Worm (Caenorhabditis elegans) whole organism, young adult: ENCODE results near the gene irk-1.
A peak's percentile ranks its signal among the peaks of the same experiment; 100 is the strongest.

ENCODE experiments used
- C06A6.2 ChIP-seq: fragments of 200-800 bp; sonication (Bioruptor generic); conservative IDR thresholded peaks from 2 replicates; pipeline ENCODE4 v1.3.6; 2022; ENCODE audit warnings: missing genetic modification characterization, missing compliant biosample characterization
- F10E7.11 ChIP-seq: sonication (generic microtip); optimal IDR thresholded peaks from 2 replicates; lab custom pipeline; 2017; ENCODE audit warnings: mild to moderate bottlenecking, missing genetic modification characterization, moderate library complexity, missing compliant biosample characterization
- F22D6.2 ChIP-seq: sonication (generic microtip); optimal IDR thresholded peaks from 2 replicates; lab custom pipeline; 2016; ENCODE audit warnings: mild to moderate bottlenecking, missing genetic modification characterization, missing compliant biosample characterization
- F49E8.2 ChIP-seq: sonication (generic microtip); optimal IDR thresholded peaks from 3 replicates; lab custom pipeline; 2017; ENCODE audit warnings: missing genetic modification characterization, mild to moderate bottlenecking, missing compliant biosample characterization, antibody characterized with exemption, moderate library complexity; ENCODE audit not compliant: insufficient read depth
- F55B11.4 ChIP-seq: sonication (generic microtip); optimal IDR thresholded peaks from 2 replicates; lab custom pipeline; 2016; ENCODE audit warnings: missing compliant biosample characterization, missing genetic modification characterization, borderline replicate concordance; ENCODE audit not compliant: insufficient read depth
- K11D2.4 ChIP-seq: fragments of 200-800 bp; sonication (Bioruptor generic); IDR thresholded peaks from 2 replicates; pipeline ENCODE4 v1.3.6; 2022; ENCODE audit warnings: missing genetic modification reagents, missing genetic modification characterization, missing compliant biosample characterization
- T26A5.8 ChIP-seq: sonication (generic microtip); optimal IDR thresholded peaks from 2 replicates; lab custom pipeline; 2016; ENCODE audit warnings: missing genetic modification characterization, missing compliant biosample characterization
- Y53F4B.3 ChIP-seq: fragments of 200-800 bp; sonication (Bioruptor generic); IDR thresholded peaks from 2 replicates; pipeline ENCODE4 v1.3.6; 2022; ENCODE audit warnings: missing genetic modification reagents, missing genetic modification characterization, missing compliant biosample characterization
- Y53G8AR.9 ChIP-seq: fragments of 200-800 bp; sonication (Bioruptor generic); conservative IDR thresholded peaks from 2 replicates; pipeline ENCODE4 v1.3.6; 2022; ENCODE audit warnings: missing genetic modification reagents, missing genetic modification characterization, missing compliant biosample characterization
- Y56A3A.18 ChIP-seq: fragments of 200-800 bp; sonication (Bioruptor generic); IDR thresholded peaks from 2 replicates; pipeline ENCODE4 v1.3.6; 2022; ENCODE audit warnings: missing genetic modification reagents, missing genetic modification characterization, missing compliant biosample characterization
- Y79H2A.3 ChIP-seq: fragments of 200-800 bp; sonication (Bioruptor generic); conservative IDR thresholded peaks from 2 replicates; pipeline ENCODE4 v1.3.6; 2022; ENCODE audit warnings: missing genetic modification reagents, missing genetic modification characterization, missing compliant biosample characterization
- ama-1 ChIP-seq, 3 experiments: fragments of 150-350 bp in 1 of 3; sonication (generic microtip) in 2 of 3; optimal IDR thresholded peaks; 2 replicates each; lab custom pipeline; 2014 to 2018; ENCODE audit warnings: missing biosample characterization in 2 of 3, missing genetic modification characterization in 2 of 3, missing genetic modification reagents in 2 of 3
- cebp-1 ChIP-seq, 2 experiments: fragments of 200-800 bp in 1 of 2; sonication (Bioruptor generic) in 1 of 2; sonication (generic microtip) in 1 of 2; IDR thresholded peaks in 1 of 2; optimal IDR thresholded peaks in 1 of 2; 2 replicates each; pipeline versions ENCODE4 v1.3.6 to Lab custom; 2017 to 2022; ENCODE audit warnings: missing compliant biosample characterization in 2 of 2, missing genetic modification characterization in 2 of 2, mild to moderate bottlenecking in 1 of 2, missing genetic modification reagents in 1 of 2, moderate library complexity in 1 of 2
- ceh-100 ChIP-seq: fragments of 200-800 bp; sonication (Bioruptor generic); IDR thresholded peaks from 2 replicates; pipeline ENCODE4 v1.3.6; 2022; ENCODE audit warnings: missing genetic modification reagents, missing genetic modification characterization, missing compliant biosample characterization
- ceh-27 ChIP-seq: fragments of 200-800 bp; sonication (Bioruptor generic); optimal IDR thresholded peaks from 2 replicates; lab custom pipeline; 2018; ENCODE audit warnings: mild to moderate bottlenecking, missing genetic modification characterization, moderate library complexity, missing compliant biosample characterization
- ceh-58 ChIP-seq: fragments of 200-800 bp; sonication (Bioruptor generic); IDR thresholded peaks from 2 replicates; pipeline ENCODE4 v1.3.6; 2022; ENCODE audit warnings: missing genetic modification characterization, missing compliant biosample characterization
- ceh-91 ChIP-seq: fragments of 200-800 bp; sonication (Bioruptor generic); IDR thresholded peaks from 2 replicates; pipeline ENCODE4 v1.3.6; 2022; ENCODE audit warnings: missing genetic modification reagents, missing genetic modification characterization, missing compliant biosample characterization
- chd-7 ChIP-seq: sonication (generic microtip); optimal IDR thresholded peaks from 2 replicates; lab custom pipeline; 2016; ENCODE audit warnings: mild to moderate bottlenecking, missing genetic modification characterization, moderate library complexity, missing compliant biosample characterization
- dpl-1 ChIP-seq: fragments of 150-350 bp; optimal IDR thresholded peaks from 2 replicates; lab custom pipeline; 2014; ENCODE audit warnings: missing biosample characterization, missing genetic modification reagents, missing genetic modification characterization
- gei-17 ChIP-seq: fragments of 200-800 bp; sonication (Bioruptor generic); optimal IDR thresholded peaks from 2 replicates; lab custom pipeline; 2018; ENCODE audit warnings: mild to moderate bottlenecking, missing genetic modification characterization, missing compliant biosample characterization
- hsf-1 ChIP-seq: fragments of 200-800 bp; sonication (Bioruptor generic); IDR thresholded peaks from 2 replicates; pipeline ENCODE4 v1.3.6; 2022; ENCODE audit warnings: missing genetic modification reagents, missing genetic modification characterization, missing compliant biosample characterization
- lag-1 ChIP-seq: fragments of 200-800 bp; sonication (Bioruptor generic); IDR thresholded peaks from 2 replicates; pipeline ENCODE4 v1.3.6; 2022; ENCODE audit warnings: missing genetic modification reagents, missing genetic modification characterization, missing compliant biosample characterization
- let-607 ChIP-seq, 2 experiments: fragments of 200-800 bp in 1 of 2; sonication (Bioruptor generic) in 1 of 2; sonication (generic microtip) in 1 of 2; optimal IDR thresholded peaks; 2 replicates each; lab custom pipeline; 2016 to 2018; ENCODE audit warnings: mild to moderate bottlenecking in 2 of 2, missing compliant biosample characterization in 2 of 2, missing genetic modification characterization in 2 of 2, moderate library complexity in 2 of 2, missing genotype in 1 of 2
- lin-35 ChIP-seq, 3 experiments: fragments of 150-350 bp in 2 of 3; sonication (generic microtip) in 1 of 3; optimal IDR thresholded peaks; 2 replicates each; lab custom pipeline; 2014 to 2018; ENCODE audit warnings: missing biosample characterization in 3 of 3, missing genetic modification characterization in 3 of 3, missing genetic modification reagents in 3 of 3
- lin-40 ChIP-seq: sonication (generic microtip); optimal IDR thresholded peaks from 2 replicates; lab custom pipeline; 2016; ENCODE audit warnings: missing genetic modification characterization, mild to moderate bottlenecking, missing compliant biosample characterization, missing genotype, missing genetic modification reagents
- madf-10 ChIP-seq: sonication (generic microtip); optimal IDR thresholded peaks from 2 replicates; lab custom pipeline; 2016; ENCODE audit warnings: mild to moderate bottlenecking, missing genetic modification characterization, missing compliant biosample characterization
- mes-4 ChIP-seq: sonication (generic microtip); optimal IDR thresholded peaks from 2 replicates; lab custom pipeline; 2016; ENCODE audit warnings: missing genotype, missing genetic modification characterization, missing compliant biosample characterization
- nfya-2 ChIP-seq: fragments of 200-800 bp; sonication (Bioruptor generic); IDR thresholded peaks from 2 replicates; pipeline ENCODE4 v1.3.6; 2022; ENCODE audit warnings: missing genetic modification reagents, missing genetic modification characterization, missing compliant biosample characterization
- nhr-80 ChIP-seq: sonication (generic microtip); optimal IDR thresholded peaks from 2 replicates; lab custom pipeline; 2016; ENCODE audit warnings: missing genetic modification characterization, missing compliant biosample characterization
- nhr-90 ChIP-seq: sonication (generic microtip); optimal IDR thresholded peaks from 2 replicates; lab custom pipeline; 2016; ENCODE audit warnings: missing genotype, mild to moderate bottlenecking, missing genetic modification characterization, missing compliant biosample characterization
- pbrm-1 ChIP-seq: fragments of 200-800 bp; sonication (Bioruptor generic); IDR thresholded peaks from 2 replicates; pipeline ENCODE4 v1.3.6; 2022; ENCODE audit warnings: missing genetic modification reagents, missing genetic modification characterization, missing compliant biosample characterization
- rec-8 ChIP-seq, 2 experiments: sonication (generic microtip); optimal IDR thresholded peaks; 2 replicates each; lab custom pipeline; 2016; ENCODE audit warnings: mild to moderate bottlenecking in 2 of 2, missing genetic modification characterization in 2 of 2, missing genetic modification reagents in 2 of 2, missing genotype in 2 of 2, missing biosample characterization in 1 of 2, missing compliant biosample characterization in 1 of 2, moderate library complexity in 1 of 2
- repo-1 ChIP-seq: sonication (generic microtip); optimal IDR thresholded peaks from 2 replicates; lab custom pipeline; 2017; ENCODE audit warnings: mild to moderate bottlenecking, missing genetic modification characterization, missing compliant biosample characterization
- snpc-1.1 ChIP-seq: sonication (generic microtip); optimal IDR thresholded peaks from 2 replicates; lab custom pipeline; 2017; ENCODE audit warnings: missing genetic modification characterization, mild to moderate bottlenecking, missing compliant biosample characterization, antibody characterized with exemption, moderate library complexity, missing genotype, missing genetic modification reagents; ENCODE audit not compliant: insufficient read depth
- somi-1 ChIP-seq: fragments of 200-800 bp; sonication (Bioruptor generic); optimal IDR thresholded peaks from 2 replicates; lab custom pipeline; 2018; ENCODE audit warnings: mild to moderate bottlenecking, missing genetic modification characterization, missing compliant biosample characterization
- tbx-9 ChIP-seq: sonication (generic microtip); optimal IDR thresholded peaks from 2 replicates; lab custom pipeline; 2016; ENCODE audit warnings: borderline replicate concordance, missing genetic modification characterization, inconsistent platforms, missing compliant biosample characterization
- unc-130 ChIP-seq: sonication (generic microtip); optimal IDR thresholded peaks from 2 replicates; lab custom pipeline; 2016; ENCODE audit warnings: missing genetic modification reagents, missing genetic modification characterization, missing compliant biosample characterization
- unc-62 ChIP-seq: fragments of 150-350 bp; optimal IDR thresholded peaks from 2 replicates; lab custom pipeline; 2014; ENCODE audit warnings: missing biosample characterization, missing genetic modification reagents, missing genetic modification characterization
- zim-3 ChIP-seq: sonication (generic microtip); optimal IDR thresholded peaks from 2 replicates; lab custom pipeline; 2017; ENCODE audit warnings: mild to moderate bottlenecking, missing genetic modification characterization, moderate library complexity, missing compliant biosample characterization
- ztf-28 ChIP-seq: fragments of 200-800 bp; sonication (Bioruptor generic); IDR thresholded peaks from 2 replicates; pipeline ENCODE4 v1.3.6; 2022; ENCODE audit warnings: missing genetic modification reagents, missing genetic modification characterization, missing compliant biosample characterization

Gene irk-1

DNA sequence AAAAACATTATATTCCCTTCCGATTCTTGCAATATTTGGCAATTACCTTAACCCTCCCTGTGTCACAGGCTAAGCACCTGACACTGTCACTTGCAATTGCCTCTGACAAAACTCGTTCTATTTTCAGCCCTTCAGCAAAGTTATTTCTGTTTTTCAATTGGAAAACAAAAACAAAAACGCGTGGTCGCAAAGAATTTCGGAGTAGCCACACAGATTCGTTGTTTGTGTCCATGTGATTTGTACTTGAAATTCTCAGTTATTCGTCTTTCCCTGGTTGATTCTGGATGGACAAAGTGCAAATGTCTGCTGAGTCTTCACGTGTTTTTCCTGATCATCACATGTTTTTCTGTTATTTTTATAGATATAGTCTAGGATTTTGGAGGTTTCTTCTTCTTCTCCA is 42.4 kb downstream of the irk-1 start:
- TF ChIP-seq gei-17 (GFP tag; lab: Kevin White, UChicago) (peak; percentile 23), F10E7.11 (tag; lab: Kevin White, UChicago) (no peak), T26A5.8 (tag; lab: Kevin White, UChicago) (no peak), rec-8 (tag; optimal IDR thresholded peaks at IDR 0.05; lab: Kevin White, UChicago) (no peak), ceh-100 (no peak), tbx-9 (no peak), ama-1 (optimal IDR thresholded peaks at IDR 0.05; lab: Kevin White, UChicago) (no peak), ama-1 (GFP tag; optimal IDR thresholded peaks at IDR 0.05; lab: Kevin White, UChicago) (no peak), Y79H2A.3 (GFP tag; lab: Robert Waterston, UW) (no peak), F49E8.2 (tag; lab: Kevin White, UChicago) (no peak), mes-4 (tag; lab: Kevin White, UChicago) (no peak), F22D6.2 (tag; lab: Kevin White, UChicago) (no peak), chd-7 (tag; lab: Kevin White, UChicago) (no peak), lin-35 (GFP tag; optimal IDR thresholded peaks at IDR 0.05; lab: Kevin White, UChicago) (no peak), K11D2.4 (0 out of 2 replicates have a peak, but pooled peaks have one; percentile 38), ztf-28 (GFP tag; lab: Robert Waterston, UW) (no peak), madf-10 (tag; lab: Kevin White, UChicago) (no peak), zim-3 (tag; lab: Kevin White, UChicago) (no peak), ceh-27 (GFP tag; lab: Kevin White, UChicago) (peak; percentile 62), snpc-1.1 (no peak), ceh-58 (GFP tag; lab: Robert Waterston, UW) (no peak), unc-62 (GFP tag; lab: Kevin White, UChicago) (no peak), repo-1 (no peak), dpl-1 (no peak), nhr-80 (tag; lab: Kevin White, UChicago) (no peak), Y53F4B.3 (GFP tag; lab: Robert Waterston, UW) (no peak), F55B11.4 (tag; lab: Kevin White, UChicago) (no peak), nhr-90 (tag; lab: Kevin White, UChicago) (no peak), Y56A3A.18 (GFP tag; lab: Robert Waterston, UW) (no peak), hsf-1 (GFP tag; lab: Robert Waterston, UW) (no peak), C06A6.2 (0 out of 2 replicates have a peak, but pooled peaks have one; percentile 51), Y53G8AR.9 (GFP tag; lab: Robert Waterston, UW) (no peak), ceh-91 (GFP tag; lab: Robert Waterston, UW) (no peak), cebp-1 (GFP tag; IDR thresholded peaks at IDR 0.05; lab: Robert Waterston, UW) (no peak), cebp-1 (tag; optimal IDR thresholded peaks at IDR 0.05; lab: Kevin White, UChicago) (peak; percentile 50), unc-130 (GFP tag; lab: Kevin White, UChicago) (no peak), nfya-2 (GFP tag; lab: Robert Waterston, UW) (no peak), lin-40 (tag; lab: Kevin White, UChicago) (peak; percentile 13), lag-1 (GFP tag; lab: Robert Waterston, UW) (no peak), let-607 (tag; optimal IDR thresholded peaks at IDR 0.05; lab: Kevin White, UChicago) (no peak), somi-1 (GFP tag; lab: Kevin White, UChicago) (peak; percentile 62), pbrm-1 (no peak)
- TF ChIP-seq, all 124 proteins: peak for 7
